Worm (Caenorhabditis elegans) whole organism, late embryonic: Measurements from ENCODE around the gene cosa-1.

Experiments
- Y22D7AL.16 ChIP-seq: sonication (generic microtip); optimal IDR thresholded peaks from 2 replicates; lab custom pipeline; 2016; ENCODE audit warnings: missing genetic modification characterization, missing compliant biosample characterization
- che-1 ChIP-seq: sonication (generic microtip); optimal IDR thresholded peaks from 2 replicates; lab custom pipeline; 2016; ENCODE audit warnings: mild to moderate bottlenecking, missing genetic modification characterization, missing compliant biosample characterization
- elt-2 ChIP-seq: sonication (generic microtip); optimal IDR thresholded peaks from 2 replicates; lab custom pipeline; 2016; ENCODE audit warnings: missing genetic modification reagents, missing genetic modification characterization, missing compliant biosample characterization
- lim-6 ChIP-seq: sonication (generic microtip); optimal IDR thresholded peaks from 2 replicates; lab custom pipeline; 2016; ENCODE audit warnings: missing genetic modification characterization, missing compliant biosample characterization
- nfya-1 ChIP-seq: sonication (generic microtip); optimal IDR thresholded peaks from 2 replicates; lab custom pipeline; 2017; ENCODE audit warnings: missing genetic modification characterization, mild to moderate bottlenecking, missing compliant biosample characterization, antibody characterized with exemption, moderate library complexity
- npax-4 ChIP-seq: sonication (generic microtip); optimal IDR thresholded peaks from 2 replicates; lab custom pipeline; 2016; ENCODE audit warnings: missing genetic modification characterization, missing compliant biosample characterization
- ref-2 ChIP-seq: sonication (generic microtip); optimal IDR thresholded peaks from 2 replicates; lab custom pipeline; 2016; ENCODE audit warnings: missing genetic modification characterization, missing compliant biosample characterization
- sox-4 ChIP-seq: sonication (generic microtip); optimal IDR thresholded peaks from 2 replicates; lab custom pipeline; 2017; ENCODE audit warnings: mild to moderate bottlenecking, missing genetic modification characterization, inconsistent platforms, missing compliant biosample characterization

DNA sequence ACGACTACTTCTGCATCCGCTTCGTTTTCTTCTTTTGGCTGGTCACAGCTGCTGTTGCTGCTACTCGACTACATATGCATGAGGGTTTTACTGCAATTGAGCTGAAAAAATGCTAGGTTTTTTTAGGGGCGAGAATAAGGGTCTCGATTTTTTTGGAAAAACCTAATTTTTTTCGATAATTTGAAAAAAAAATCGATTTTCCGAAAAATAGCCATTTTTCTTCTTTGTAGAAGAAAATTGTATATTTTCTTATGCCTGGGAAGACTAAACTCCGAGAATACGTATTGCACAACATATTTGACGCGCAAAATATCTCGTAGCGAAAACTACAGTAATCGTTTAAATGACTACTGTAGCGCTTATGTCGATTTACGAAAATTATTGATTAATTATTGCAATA lies 9.4 kb upstream of the cosa-1 start, which contains the start of gene tmem-132:
- no peak for TF ChIP-seq Y22D7AL.16 (tag; lab: Kevin White, UChicago)
- TF ChIP-seq npax-4 (tag; lab: Kevin White, UChicago): no peak
- no peak for TF ChIP-seq ref-2 (tag; lab: Kevin White, UChicago)
- TF ChIP-seq nfya-1 (tag; lab: Kevin White, UChicago): no peak
- TF ChIP-seq elt-2 (tag; lab: Kevin White, UChicago): no peak
- no peak for TF ChIP-seq che-1 (tag; lab: Kevin White, UChicago)
- no peak for TF ChIP-seq lim-6
- TF ChIP-seq sox-4: no peak
